Fruit fly (Drosophila melanogaster) whole organism, pupa: ENCODE data around the gene CG6216.
"Not testable (repeated sequence)": the region's sequence is repeated elsewhere in the genome, so short reads cannot be mapped to it uniquely, and the experiment has no call there.

Experiments used
- CG10348 ChIP-seq: fragments of 200-800 bp; sonication (Bioruptor generic); IDR thresholded peaks from 2 replicates; pipeline ENCODE4 v1.3.6; 2022; ENCODE audit warnings: missing biosample characterization, missing genetic modification characterization
- CG12605 ChIP-seq: fragments of 200-800 bp; sonication (Bioruptor generic); IDR thresholded peaks from 2 replicates; pipeline ENCODE4 v1.3.6; 2022; ENCODE audit warnings: missing biosample characterization, missing genetic modification characterization
- CG13204 ChIP-seq: fragments of 200-800 bp; sonication (Bioruptor generic); optimal IDR thresholded peaks from 2 replicates; lab custom pipeline; 2018; ENCODE audit warnings: missing biosample characterization, mild to moderate bottlenecking, missing genetic modification characterization, moderate library complexity
- CG14655 ChIP-seq: fragments of 200-800 bp; sonication (Bioruptor generic); optimal IDR thresholded peaks from 3 replicates; lab custom pipeline; 2017; ENCODE audit warnings: mild to moderate bottlenecking, missing biosample characterization, missing genetic modification reagents, missing genetic modification characterization
- CG15710 ChIP-seq: fragments of 200-800 bp; sonication (Bioruptor generic); optimal IDR thresholded peaks from 2 replicates; lab custom pipeline; 2018; ENCODE audit warnings: missing biosample characterization, mild to moderate bottlenecking, missing genetic modification characterization, moderate library complexity
- CG17806 ChIP-seq: fragments of 200-800 bp; sonication (Bioruptor generic); optimal IDR thresholded peaks from 2 replicates; lab custom pipeline; 2018; ENCODE audit warnings: missing biosample characterization, mild to moderate bottlenecking, missing genetic modification characterization, moderate library complexity
- CG32121 ChIP-seq: fragments of 200-800 bp; sonication (Bioruptor generic); IDR thresholded peaks from 2 replicates; pipeline ENCODE4 v1.3.6; 2022; ENCODE audit warnings: missing biosample characterization, missing genetic modification characterization
- CG34367 ChIP-seq: fragments of 200-800 bp; sonication (Bioruptor generic); optimal IDR thresholded peaks from 2 replicates; lab custom pipeline; 2018; ENCODE audit warnings: missing biosample characterization, mild to moderate bottlenecking, missing genetic modification characterization
- CG4496 ChIP-seq: fragments of 200-800 bp; sonication (Bioruptor generic); IDR thresholded peaks from 3 replicates; pipeline ENCODE4 v1.3.6; 2022; ENCODE audit warnings: missing biosample characterization, missing genetic modification characterization
- CG8159 ChIP-seq: fragments of 200-800 bp; sonication (Bioruptor generic); optimal IDR thresholded peaks from 3 replicates; lab custom pipeline; 2018; ENCODE audit warnings: missing biosample characterization, mild to moderate bottlenecking, missing genetic modification characterization, moderate library complexity
- CG8301 ChIP-seq: fragments of 200-800 bp; sonication (Bioruptor generic); optimal IDR thresholded peaks from 2 replicates; lab custom pipeline; 2018; ENCODE audit warnings: missing biosample characterization, mild to moderate bottlenecking, missing genetic modification characterization
- CG9948 ChIP-seq: fragments of 200-800 bp; sonication (Bioruptor generic); optimal IDR thresholded peaks from 2 replicates; lab custom pipeline; 2018; ENCODE audit warnings: missing biosample characterization, mild to moderate bottlenecking, missing genetic modification characterization, moderate library complexity
- D1 ChIP-seq: fragments of 200-800 bp; sonication (Bioruptor generic); optimal IDR thresholded peaks from 2 replicates; lab custom pipeline; 2018; ENCODE audit warnings: missing biosample characterization, mild to moderate bottlenecking, missing genetic modification characterization, moderate library complexity
- EcR ChIP-seq: fragments of 200-800 bp; sonication (Bioruptor generic); optimal IDR thresholded peaks from 3 replicates; lab custom pipeline; 2019; ENCODE audit warnings: missing biosample characterization, missing genetic modification characterization, mild to moderate bottlenecking, moderate library complexity, missing genetic modification reagents
- Ets98B ChIP-seq: fragments of 200-800 bp; sonication (Bioruptor generic); IDR thresholded peaks from 2 replicates; pipeline ENCODE4 v1.3.6; 2022; ENCODE audit warnings: missing biosample characterization, missing genetic modification characterization
- Pif1A ChIP-seq: fragments of 200-800 bp; sonication (Bioruptor generic); optimal IDR thresholded peaks from 3 replicates; lab custom pipeline; 2016; ENCODE audit warnings: missing biosample characterization, missing genetic modification characterization
- Pif1B ChIP-seq: fragments of 200-800 bp; sonication (Bioruptor generic); optimal IDR thresholded peaks from 3 replicates; lab custom pipeline; 2016; ENCODE audit warnings: missing biosample characterization, missing genetic modification characterization
- Snoo ChIP-seq: fragments of 200-800 bp; sonication (Bioruptor generic); optimal IDR thresholded peaks from 3 replicates; lab custom pipeline; 2017; ENCODE audit warnings: missing biosample characterization, mild to moderate bottlenecking, missing genetic modification characterization, inconsistent platforms
- fd96Ca ChIP-seq: fragments of 200-800 bp; sonication (Bioruptor generic); IDR thresholded peaks from 3 replicates; pipeline ENCODE4 v1.3.6; 2022; ENCODE audit warnings: missing biosample characterization, missing genetic modification characterization
- gl ChIP-seq: fragments of 200-800 bp; sonication (Bioruptor generic); optimal IDR thresholded peaks from 2 replicates; lab custom pipeline; 2018; ENCODE audit warnings: missing biosample characterization, mild to moderate bottlenecking, missing genetic modification characterization
- rn ChIP-seq: fragments of 200-800 bp; sonication (Bioruptor generic); IDR thresholded peaks from 2 replicates; pipeline ENCODE4 v1.3.6; 2022; ENCODE audit warnings: missing biosample characterization, missing genetic modification characterization

Gene CG6216

DNA sequence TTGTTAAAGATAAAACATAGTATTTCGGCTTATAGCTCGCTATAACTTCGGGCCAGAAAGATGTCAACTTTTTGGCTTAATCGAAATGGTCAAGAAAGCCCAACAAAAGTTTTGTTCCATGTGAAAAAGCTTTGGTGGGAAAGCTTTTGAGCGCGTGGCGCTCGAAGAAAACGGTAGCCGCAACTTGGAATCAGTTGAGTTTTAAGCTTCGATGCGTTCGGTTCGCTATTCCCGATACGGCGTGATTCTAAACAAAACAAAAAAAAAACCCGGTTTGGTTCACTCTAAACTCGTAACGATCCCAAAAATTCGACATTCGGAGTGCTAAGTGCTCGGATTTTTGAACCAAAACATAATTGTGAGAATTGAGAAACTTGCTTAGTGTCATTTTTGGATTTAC is 14.7 kb downstream of the CG6216 start, which contains the start of gene IRSp53:
IRSp53 (plus strand) TSS at position 204 of the 400 bp plus-strand sequence.
- TF ChIP-seq CG12605 (GFP tag; lab: Robert Waterston, UW) = 0 out of 2 replicates have a peak, but pooled peaks have one; percentile 11
- TF ChIP-seq CG15710 (tag; lab: Kevin White, UChicago) = no peak
- TF ChIP-seq CG4496 (GFP tag; lab: Robert Waterston, UW) = peak; percentile 18; the same call in 1 of the 3 replicates
- peak; percentile 43; the same call in 1 of the 2 replicates for TF ChIP-seq Ets98B (GFP tag; lab: Robert Waterston, UW)
- no peak for TF ChIP-seq CG9948
- peak; percentile 57 for TF ChIP-seq CG8159

DNA sequence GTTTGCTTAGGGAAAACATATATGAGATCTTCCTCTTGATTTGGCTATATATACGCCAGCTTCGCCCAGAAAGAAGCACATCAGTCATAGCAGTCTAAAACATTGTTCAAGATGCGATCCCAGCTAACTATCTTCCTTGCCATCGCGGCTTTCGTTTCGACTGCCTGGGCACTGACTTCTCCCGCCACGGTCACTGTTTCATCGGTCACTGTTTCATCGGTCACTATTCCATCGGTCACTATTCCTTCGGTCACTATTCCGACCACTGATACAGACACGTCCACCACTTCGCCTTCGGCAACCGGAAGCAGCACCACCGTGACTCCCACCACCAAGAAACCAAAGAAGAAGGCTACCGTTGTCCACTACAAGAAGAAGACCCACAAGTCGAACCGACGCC is 15.7 kb downstream of the CG6216 start, which contains the start of gene CG14143:
CG14143 (plus strand) TSS at position 102 of the 400 bp plus-strand sequence.
- TF ChIP-seq CG12605 (GFP tag; lab: Robert Waterston, UW); CG13204; rn (GFP tag; lab: Robert Waterston, UW): not testable (repeated sequence)
- TF ChIP-seq, all 21 proteins: peak for 0; not testable (repeated sequence) for 21

DNA sequence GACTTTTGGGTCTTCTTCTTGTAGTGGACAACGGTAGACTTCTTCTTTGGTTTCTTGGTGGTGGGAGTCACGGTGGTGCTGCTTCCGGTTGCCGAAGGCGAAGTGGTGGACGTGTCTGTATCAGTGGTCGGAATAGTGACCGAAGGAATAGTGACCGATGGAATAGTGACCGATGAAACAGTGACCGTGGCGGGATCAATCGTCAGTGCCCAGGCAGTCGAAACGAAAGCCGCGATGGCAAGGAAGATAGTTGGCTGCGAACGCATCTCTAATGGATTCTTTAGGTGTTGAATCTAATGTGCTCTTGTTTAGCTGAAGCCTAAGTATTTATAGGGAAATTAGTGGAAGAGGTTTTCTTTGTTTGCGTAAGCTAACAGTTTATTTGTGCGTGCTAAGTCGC is 18.5 kb downstream of the CG6216 start, which contains the start of gene CG32074:
CG32074 (minus strand) TSS at position 268 of the 400 bp plus-strand sequence.
- not testable (repeated sequence) for TF ChIP-seq CG9948; CG12605 (GFP tag; lab: Robert Waterston, UW); EcR

DNA sequence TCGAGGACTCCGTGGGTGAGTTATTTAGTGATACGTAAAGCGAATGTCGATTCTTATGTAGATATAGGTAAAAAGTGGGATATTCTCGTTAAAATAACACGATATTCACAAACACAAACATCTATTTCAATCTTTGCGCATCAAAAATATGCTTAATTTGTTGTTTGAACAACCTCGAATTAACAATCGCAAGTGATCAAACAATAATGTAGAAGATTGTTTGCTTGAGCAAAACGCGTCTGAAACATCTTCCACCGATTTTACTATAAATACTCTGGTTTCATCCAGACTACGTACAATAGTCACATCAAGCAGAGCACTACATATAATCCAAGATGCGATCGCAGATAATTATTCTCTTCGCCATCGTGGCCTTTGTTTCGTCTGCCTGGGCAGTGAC is 20.1 kb downstream of the CG6216 start, which contains the start of gene nol:
nol (plus strand) TSS at position 301 of the 400 bp plus-strand sequence.
- no peak for TF ChIP-seq EcR
- TF ChIP-seq CG9948 = no peak
- TF ChIP-seq CG13204 = no peak
- no peak for TF ChIP-seq CG8159
- no peak for TF ChIP-seq Snoo (tag; lab: Kevin White, UChicago)
- no peak for TF ChIP-seq D1 (tag; lab: Kevin White, UChicago)
- no peak for TF ChIP-seq Pif1B
- TF ChIP-seq rn (GFP tag; lab: Robert Waterston, UW) = no peak
- no peak for TF ChIP-seq CG4496 (GFP tag; lab: Robert Waterston, UW)
- no peak for TF ChIP-seq CG34367 (tag; lab: Kevin White, UChicago)
- no peak for TF ChIP-seq Pif1A (GFP tag; lab: Kevin White, UChicago)

DNA sequence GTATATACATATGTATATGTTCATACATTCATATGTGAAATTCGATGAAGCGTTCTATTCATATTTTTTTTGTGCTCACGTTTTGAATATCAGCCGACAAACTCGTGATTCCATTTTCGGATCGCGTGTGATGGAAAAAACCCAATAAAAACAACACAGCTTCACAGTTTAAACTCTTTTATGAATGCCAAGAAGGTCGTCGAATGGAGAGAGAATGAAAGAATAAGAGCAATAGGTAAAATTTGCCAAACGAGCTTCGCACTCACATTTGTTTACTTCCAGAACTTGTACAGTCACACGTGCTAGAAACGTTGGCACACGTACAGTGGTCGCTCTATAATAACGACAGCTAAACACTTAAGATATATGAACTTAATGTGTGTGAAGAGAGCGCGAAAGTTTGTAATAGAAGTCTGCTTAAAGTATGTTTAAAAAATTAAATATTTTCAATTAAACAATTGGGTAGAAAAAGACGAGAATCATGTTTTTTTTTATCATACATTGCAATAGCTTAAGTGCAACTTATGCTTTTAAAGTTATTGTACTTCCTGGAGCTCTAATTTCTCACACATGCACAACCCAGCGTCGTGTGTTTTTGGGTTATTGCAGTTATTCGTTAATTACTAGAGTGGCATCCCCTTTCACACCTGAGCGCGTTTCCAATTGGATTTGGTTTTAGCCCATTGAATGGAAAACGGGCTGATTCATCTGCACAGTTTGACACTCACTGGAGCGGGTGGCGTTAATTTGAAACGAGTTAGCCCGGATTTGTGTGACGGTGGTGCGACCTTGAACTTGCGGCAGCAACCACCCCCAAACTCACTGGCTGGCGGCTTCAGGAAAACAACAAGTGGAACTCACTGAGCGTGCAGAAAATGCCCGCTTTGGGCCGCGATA is 24.7 kb downstream of the CG6216 start:
- TF ChIP-seq rn (GFP tag; lab: Robert Waterston, UW) = no peak
- TF ChIP-seq CG12605 (GFP tag; lab: Robert Waterston, UW) = no peak
- TF ChIP-seq CG9948 = no peak
- TF ChIP-seq CG34367 (tag; lab: Kevin White, UChicago) = no peak
- TF ChIP-seq Snoo (tag; lab: Kevin White, UChicago) = no peak
- no peak for TF ChIP-seq CG13204
- no peak for TF ChIP-seq CG17806 (tag; lab: Kevin White, UChicago)
- no peak for TF ChIP-seq CG8159

DNA sequence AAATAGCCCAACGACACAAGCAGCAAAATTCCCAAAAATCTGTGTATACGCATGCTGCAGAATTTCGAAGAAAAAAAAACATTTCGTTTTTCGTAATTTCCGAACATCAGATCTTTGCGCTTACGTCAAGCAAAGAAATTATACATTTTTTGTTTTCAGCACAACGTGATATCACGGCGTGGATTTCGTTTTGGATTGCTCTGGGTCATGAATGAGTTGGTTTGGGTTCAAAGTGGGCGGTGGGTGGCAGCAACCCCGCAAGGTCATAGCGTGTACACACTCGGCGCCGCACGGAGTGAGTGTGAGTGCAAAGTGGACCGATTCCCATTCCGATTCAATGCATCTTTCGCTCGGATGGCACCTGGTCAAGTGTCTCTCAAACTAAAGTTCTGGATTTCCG is 25.7 kb downstream of the CG6216 start:
- no peak for TF ChIP-seq CG14655 (GFP tag; lab: Kevin White, UChicago)
- TF ChIP-seq Pif1A (GFP tag; lab: Kevin White, UChicago) = no peak
- no peak for TF ChIP-seq CG32121
- no peak for TF ChIP-seq CG9948
- TF ChIP-seq Ets98B (GFP tag; lab: Robert Waterston, UW) = no peak
- no peak for TF ChIP-seq Pif1B
- no peak for TF ChIP-seq EcR
- TF ChIP-seq fd96Ca (GFP tag; lab: Robert Waterston, UW) = no peak
- no peak for TF ChIP-seq CG15710 (tag; lab: Kevin White, UChicago)
- TF ChIP-seq rn (GFP tag; lab: Robert Waterston, UW) = no peak
- TF ChIP-seq CG10348 (GFP tag; lab: Robert Waterston, UW) = no peak
- TF ChIP-seq gl (tag; lab: Kevin White, UChicago) = no peak
- TF ChIP-seq CG4496 (GFP tag; lab: Robert Waterston, UW) = no peak
- TF ChIP-seq CG17806 (tag; lab: Kevin White, UChicago) = no peak
- no peak for TF ChIP-seq Snoo (tag; lab: Kevin White, UChicago)
- TF ChIP-seq CG12605 (GFP tag; lab: Robert Waterston, UW) = no peak
- no peak for TF ChIP-seq CG8301 (tag; lab: Kevin White, UChicago)
- TF ChIP-seq D1 (tag; lab: Kevin White, UChicago) = no peak
- TF ChIP-seq, all 21 proteins: peak for 0

DNA sequence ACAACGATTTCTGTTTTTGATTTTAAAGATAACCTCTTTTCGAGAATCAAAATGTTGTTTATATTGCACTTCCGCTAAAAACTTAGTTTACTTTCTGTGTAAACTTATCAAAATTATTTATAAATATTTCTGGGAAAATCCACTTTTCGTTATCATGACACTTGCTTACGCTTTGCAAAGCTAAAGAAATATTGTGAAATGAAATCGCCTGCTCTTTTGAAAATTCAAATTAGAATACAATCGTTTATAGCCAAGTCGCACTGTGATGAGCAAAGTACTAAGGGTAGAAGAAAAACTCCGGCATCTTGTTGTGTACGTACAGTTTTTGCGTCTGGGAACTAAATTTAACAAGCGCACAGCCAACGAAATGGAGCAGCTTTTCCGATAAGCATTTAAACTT is 26.1 kb downstream of the CG6216 start:
- TF ChIP-seq rn (GFP tag; lab: Robert Waterston, UW) (no peak), CG14655 (GFP tag; lab: Kevin White, UChicago) (peak; percentile 47)
